Fruit fly (Drosophila melanogaster) whole organism, embryonic: Measurements from ENCODE around the gene CG4896.
A peak's percentile ranks its signal among the peaks of the same experiment; 100 is the strongest.

ENCODE experiments used
- Asciz ChIP-seq: fragments of 200-800 bp; sonication (Bioruptor generic); optimal IDR thresholded peaks from 2 replicates; lab custom pipeline; 2017; ENCODE audit warnings: missing biosample characterization, mild to moderate bottlenecking, missing genetic modification characterization, missing genetic modification reagents
- Bdp1 ChIP-seq: fragments of 200-800 bp; sonication (Bioruptor generic); optimal IDR thresholded peaks from 3 replicates; lab custom pipeline; 2016; ENCODE audit warnings: missing biosample characterization, missing genetic modification characterization
- CG12104 ChIP-seq: fragments of 200-800 bp; sonication (Bioruptor generic); optimal IDR thresholded peaks from 3 replicates; lab custom pipeline; 2016; ENCODE audit warnings: missing biosample characterization, missing genetic modification characterization
- CG13296 ChIP-seq: fragments of 200-800 bp; sonication (Bioruptor generic); optimal IDR thresholded peaks from 3 replicates; lab custom pipeline; 2018; ENCODE audit warnings: missing biosample characterization, mild to moderate bottlenecking, missing genetic modification characterization
- CG8290 ChIP-seq, 3 experiments: fragments of 200-800 bp; sonication (Bioruptor generic); optimal IDR thresholded peaks; 2 replicates each; lab custom pipeline; 2016 to 2019; ENCODE audit warnings: missing biosample characterization in 3 of 3, missing genetic modification characterization in 3 of 3, mild to moderate bottlenecking in 2 of 3, moderate library complexity in 1 of 3
- CG9932 ChIP-seq: fragments of 200-800 bp; sonication (Bioruptor generic); IDR thresholded peaks from 2 replicates; pipeline ENCODE4 v1.3.6; 2022; ENCODE audit warnings: missing biosample characterization, missing genetic modification characterization
- Dbx ChIP-seq: fragments of 200-800 bp; sonication (Bioruptor generic); IDR thresholded peaks from 3 replicates; pipeline ENCODE4 v1.3.6; 2022; ENCODE audit warnings: missing biosample characterization, missing genetic modification characterization
- Oaz ChIP-seq: fragments of 200-800 bp; sonication (Bioruptor generic); IDR thresholded peaks from 2 replicates; pipeline ENCODE4 v1.3.6; 2022; ENCODE audit warnings: missing biosample characterization, missing genetic modification characterization
- Taf1 ChIP-seq: fragments of 200-800 bp; sonication (Bioruptor generic); IDR thresholded peaks from 2 replicates; pipeline ENCODE4 v1.3.6; 2022; ENCODE audit warnings: missing biosample characterization, missing genetic modification characterization
- Usf ChIP-seq: fragments of 200-800 bp; sonication (Bioruptor generic); optimal IDR thresholded peaks from 2 replicates; lab custom pipeline; 2017; ENCODE audit warnings: missing genotype, missing biosample characterization, missing genetic modification characterization
- eve ChIP-seq, 2 experiments: fragments of >200 bp; optimal IDR thresholded peaks; 2 replicates each; lab custom pipeline; 2017; ENCODE audit warnings: missing biosample characterization in 2 of 2, missing genetic modification characterization in 2 of 2
- fru ChIP-seq: fragments of >200 bp; optimal IDR thresholded peaks from 2 replicates; lab custom pipeline; 2017
- gsb-n ChIP-seq: fragments of 200-800 bp; sonication (Bioruptor generic); optimal IDR thresholded peaks from 3 replicates; lab custom pipeline; 2018; ENCODE audit warnings: missing biosample characterization, mild to moderate bottlenecking, missing genetic modification characterization
- gt ChIP-seq: fragments of 200-800 bp; sonication (Bioruptor generic); IDR thresholded peaks from 2 replicates; pipeline ENCODE4 v1.3.6; 2022; ENCODE audit warnings: missing biosample characterization, missing genetic modification characterization

DNA sequence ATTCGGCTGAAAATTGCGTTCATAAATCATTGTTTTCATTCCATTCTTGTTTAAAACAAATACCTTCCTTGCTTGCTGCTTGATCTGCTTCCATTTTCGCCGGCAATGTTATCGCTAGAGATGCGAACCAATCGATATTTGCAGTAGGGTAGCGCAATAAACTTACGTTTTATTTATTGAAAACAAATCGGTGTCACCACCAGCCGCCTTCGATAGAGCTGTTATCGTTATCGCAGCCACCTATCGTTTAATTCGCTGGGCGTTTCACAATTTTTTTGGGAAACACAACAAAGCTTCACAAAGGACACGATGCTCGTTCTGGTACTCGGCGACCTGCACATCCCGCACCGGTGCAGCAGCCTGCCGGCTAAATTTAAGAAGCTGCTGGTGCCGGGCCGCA, 26.9 kb upstream of the CG4896 start, which contains the start of the genes Tfb4 and Vps29:
- no peak for TF ChIP-seq CG12104 (GFP tag; lab: Kevin White, UChicago)
- TF ChIP-seq Usf (GFP tag; lab: Kevin White, UChicago): no peak
- peak; percentile 65; the same call in 2 of the 3 replicates for TF ChIP-seq Dbx (GFP tag; lab: Robert Waterston, UW)
- TF ChIP-seq Taf1 (GFP tag; lab: Robert Waterston, UW): no peak
- TF ChIP-seq CG8290 (GFP tag; optimal IDR thresholded peaks at IDR 0.05; lab: Kevin White, UChicago): no peak
- TF ChIP-seq CG8290 (tag; optimal IDR thresholded peaks at IDR 0.05; lab: Kevin White, UChicago): no peak
- TF ChIP-seq eve (GFP tag; optimal IDR thresholded peaks at IDR 0.05; lab: Kevin White, UChicago): no peak
- TF ChIP-seq CG13296 (GFP tag; lab: Kevin White, UChicago): no peak
- no peak for TF ChIP-seq Asciz
- TF ChIP-seq Bdp1: no peak
- peak; percentile 87 for TF ChIP-seq CG9932
- no peak for TF ChIP-seq fru
- no peak for TF ChIP-seq gsb-n
- TF ChIP-seq Oaz (GFP tag; lab: Robert Waterston, UW): no peak
- TF ChIP-seq gt (GFP tag; lab: Robert Waterston, UW): no peak
